Worm (Caenorhabditis elegans) whole organism, midembryonic: ENCODE data around the gene T11F9.10.
A peak's percentile ranks its signal among the peaks of the same experiment; 100 is the strongest.

Experiments
- T22C8.4 ChIP-seq: fragments of 200-800 bp; sonication (Bioruptor generic); IDR thresholded peaks from 2 replicates; pipeline ENCODE4 v1.3.6; 2022; ENCODE audit warnings: missing genetic modification characterization, missing compliant biosample characterization
- cog-1 ChIP-seq: sonication (generic microtip); optimal IDR thresholded peaks from 2 replicates; lab custom pipeline; 2016; ENCODE audit warnings: missing genetic modification characterization, missing compliant biosample characterization
- flt-1 ChIP-seq: fragments of 200-800 bp; sonication (Bioruptor generic); IDR thresholded peaks from 2 replicates; pipeline ENCODE4 v1.3.6; 2022; ENCODE audit warnings: missing genetic modification characterization, missing compliant biosample characterization
- klf-2 ChIP-seq: fragments of 200-800 bp; sonication (Bioruptor generic); conservative IDR thresholded peaks from 2 replicates; pipeline ENCODE4 v1.3.6; 2022; ENCODE audit warnings: missing genetic modification reagents, missing genetic modification characterization, missing compliant biosample characterization
- med-1 ChIP-seq: sonication (generic microtip); optimal IDR thresholded peaks from 2 replicates; lab custom pipeline; 2017; ENCODE audit warnings: missing genetic modification characterization, mild to moderate bottlenecking, missing compliant biosample characterization, antibody characterized with exemption, missing genetic modification reagents; ENCODE audit not compliant: insufficient read depth
- ref-1 ChIP-seq: fragments of 200-800 bp; sonication (Bioruptor generic); conservative IDR thresholded peaks from 2 replicates; pipeline ENCODE4 v1.3.6; 2022; ENCODE audit warnings: missing genetic modification reagents, missing genetic modification characterization, missing compliant biosample characterization
- tab-1 ChIP-seq: fragments of 200-800 bp; sonication (Bioruptor generic); IDR thresholded peaks from 2 replicates; pipeline ENCODE4 v1.3.6; 2022; ENCODE audit warnings: missing genetic modification characterization, missing compliant biosample characterization
- ztf-23 ChIP-seq: fragments of 200-800 bp; sonication (Bioruptor generic); IDR thresholded peaks from 2 replicates; pipeline ENCODE4 v1.3.6; 2022; ENCODE audit warnings: missing genetic modification reagents, missing genetic modification characterization, missing compliant biosample characterization
- ztf-29 ChIP-seq: fragments of 200-800 bp; sonication (Bioruptor generic); IDR thresholded peaks from 2 replicates; pipeline ENCODE4 v1.3.6; 2022; ENCODE audit warnings: missing genetic modification reagents, missing genetic modification characterization, missing compliant biosample characterization

Gene T11F9.10

ce11 chrV:11520215-11520614 is 33.4 kb downstream of the T11F9.10 start, which contains the start of the genes C55A6.11 and C55A6.7:
Gene C55A6.11 (plus strand): TSS chrV:11520515.
Gene C55A6.7 (minus strand): TSS chrV:11520530.
- TF ChIP-seq ztf-23 (GFP tag; lab: Robert Waterston, UW) (no peak), ref-1 (GFP tag; lab: Robert Waterston, UW) (no peak), tab-1 (GFP tag; lab: Robert Waterston, UW) (no peak), ztf-29 (GFP tag; lab: Robert Waterston, UW) (no peak), med-1 (GFP tag; lab: Kevin White, UChicago) (no peak), klf-2 (no peak), flt-1 (GFP tag; lab: Robert Waterston, UW) (no peak), cog-1 (tag; lab: Kevin White, UChicago) (no peak), T22C8.4 (GFP tag; lab: Robert Waterston, UW) (no peak)

DNA sequence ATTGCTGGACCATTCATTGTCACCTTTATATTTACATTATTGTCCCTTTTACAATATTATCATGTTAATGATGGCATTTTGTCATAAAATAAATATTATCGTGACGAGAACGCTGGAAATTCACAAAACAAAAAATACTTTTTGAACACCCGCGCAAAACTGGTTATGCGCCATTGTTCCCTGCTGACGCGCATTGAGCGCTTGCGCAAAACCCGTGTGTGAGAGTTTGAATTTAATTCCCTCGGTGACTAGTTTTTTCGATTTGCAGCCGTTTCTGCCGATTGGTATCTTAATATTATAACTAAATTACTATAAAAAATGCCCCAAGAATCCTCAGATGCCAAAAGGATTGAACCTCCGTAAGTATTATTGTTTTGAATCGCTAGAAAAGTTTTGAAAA is 34.7 kb downstream of the T11F9.10 start, which contains the start of gene pafo-1:
Gene pafo-1, plus strand, starts transcription at position 256 of the 400 bp plus-strand sequence.
- peak; percentile 27 for TF ChIP-seq med-1 (GFP tag; lab: Kevin White, UChicago)
- TF ChIP-seq ref-1 (GFP tag; lab: Robert Waterston, UW) = no peak
- no peak for TF ChIP-seq ztf-29 (GFP tag; lab: Robert Waterston, UW)
- peak; percentile 78 for TF ChIP-seq ztf-23 (GFP tag; lab: Robert Waterston, UW)
- peak; percentile 30; the same call in 1 of the 2 replicates for TF ChIP-seq tab-1 (GFP tag; lab: Robert Waterston, UW)
- peak; percentile 67; the same call in 1 of the 2 replicates for TF ChIP-seq flt-1 (GFP tag; lab: Robert Waterston, UW)
- TF ChIP-seq klf-2 = no peak
- no peak; the same call in 1 of the 2 replicates for TF ChIP-seq T22C8.4 (GFP tag; lab: Robert Waterston, UW)
- peak; percentile 52 for TF ChIP-seq cog-1 (tag; lab: Kevin White, UChicago)

- TF ChIP-seq ztf-29 (GFP tag; lab: Robert Waterston, UW) (no peak), cog-1 (tag; lab: Kevin White, UChicago) (no peak), T22C8.4 (GFP tag; lab: Robert Waterston, UW) (no peak), ref-1 (GFP tag; lab: Robert Waterston, UW) (no peak), klf-2 (no peak), flt-1 (GFP tag; lab: Robert Waterston, UW) (no peak), ztf-23 (GFP tag; lab: Robert Waterston, UW) (no peak), med-1 (GFP tag; lab: Kevin White, UChicago) (no peak), tab-1 (GFP tag; lab: Robert Waterston, UW) (no peak)
These were observed 38.6 kb downstream of the T11F9.10 start for ce11 chrV:11525338-11525737.

DNA sequence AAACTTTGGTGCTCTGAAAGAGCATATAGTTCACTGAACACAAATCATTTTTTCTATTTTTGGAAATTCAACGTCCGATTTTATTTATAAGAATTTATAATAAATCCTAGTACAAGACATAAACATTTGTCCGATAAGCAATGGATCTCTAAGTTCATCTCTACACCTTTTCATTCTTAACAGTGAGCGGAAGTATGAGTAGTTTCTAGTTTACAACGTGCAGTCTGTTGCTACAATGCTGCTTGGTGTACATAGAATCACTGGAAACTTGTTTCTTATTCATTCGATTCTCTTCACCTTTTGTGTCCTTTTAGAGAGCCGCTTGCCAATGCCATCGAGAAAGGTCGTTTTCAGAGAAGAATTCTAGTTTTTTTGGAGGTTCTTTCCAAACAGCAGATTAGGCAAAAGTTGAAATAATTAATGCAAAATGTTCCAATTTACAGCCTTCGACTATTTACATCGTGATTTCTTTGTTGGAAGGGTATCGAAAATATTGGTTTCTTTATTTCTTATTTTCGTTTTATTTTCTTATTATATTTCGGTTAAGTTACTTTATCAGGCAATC is 40.2 kb downstream of the T11F9.10 start:
- TF ChIP-seq flt-1 (GFP tag; lab: Robert Waterston, UW) (no peak), ztf-23 (GFP tag; lab: Robert Waterston, UW) (no peak), T22C8.4 (GFP tag; lab: Robert Waterston, UW) (no peak), ref-1 (GFP tag; lab: Robert Waterston, UW) (no peak), klf-2 (no peak), med-1 (GFP tag; lab: Kevin White, UChicago) (no peak), tab-1 (GFP tag; lab: Robert Waterston, UW) (no peak), cog-1 (tag; lab: Kevin White, UChicago) (no peak), ztf-29 (GFP tag; lab: Robert Waterston, UW) (no peak)

ce11 chrV:11527531-11527930 is 40.8 kb downstream of the T11F9.10 start, which contains the start of gene ccch-1:
Gene ccch-1 (plus strand): TSS chrV:11527831.
- TF ChIP-seq tab-1 (GFP tag; lab: Robert Waterston, UW) (no peak), klf-2 (no peak), med-1 (GFP tag; lab: Kevin White, UChicago) (no peak), cog-1 (tag; lab: Kevin White, UChicago) (no peak), T22C8.4 (GFP tag; lab: Robert Waterston, UW) (no peak), flt-1 (GFP tag; lab: Robert Waterston, UW) (no peak), ref-1 (GFP tag; lab: Robert Waterston, UW) (no peak), ztf-29 (GFP tag; lab: Robert Waterston, UW) (no peak), ztf-23 (GFP tag; lab: Robert Waterston, UW) (no peak)

ce11 chrV:11528633-11529327 is 42.0 kb downstream of the T11F9.10 start:
- TF ChIP-seq ref-1 (GFP tag; lab: Robert Waterston, UW) = no peak
- TF ChIP-seq tab-1 (GFP tag; lab: Robert Waterston, UW) = no peak
- TF ChIP-seq med-1 (GFP tag; lab: Kevin White, UChicago) = no peak
- no peak for TF ChIP-seq flt-1 (GFP tag; lab: Robert Waterston, UW)
- TF ChIP-seq ztf-29 (GFP tag; lab: Robert Waterston, UW) = no peak
- no peak for TF ChIP-seq ztf-23 (GFP tag; lab: Robert Waterston, UW)
- no peak for TF ChIP-seq klf-2
- TF ChIP-seq T22C8.4 (GFP tag; lab: Robert Waterston, UW) = no peak
- no peak for TF ChIP-seq cog-1 (tag; lab: Kevin White, UChicago)

DNA sequence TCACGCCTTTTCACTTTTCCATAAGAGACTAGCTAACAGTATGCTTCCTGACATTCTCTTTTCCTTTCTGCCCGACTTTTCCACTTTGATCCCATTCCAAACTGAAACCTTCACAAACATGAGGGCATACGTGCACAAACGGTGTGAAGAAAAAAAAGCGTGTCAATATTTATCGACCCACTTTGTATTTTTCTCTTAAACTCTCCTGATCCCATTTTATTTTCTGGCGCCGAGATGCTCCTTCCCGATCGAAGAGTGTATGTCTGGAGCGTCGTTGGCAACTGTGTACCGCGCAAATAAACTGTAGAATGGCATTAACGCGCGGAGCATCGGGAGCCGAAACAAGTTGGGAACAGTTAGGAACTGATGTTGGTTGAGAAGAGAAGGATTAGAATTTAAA is 42.8 kb downstream of the T11F9.10 start:
- TF ChIP-seq klf-2 = no peak
- TF ChIP-seq med-1 (GFP tag; lab: Kevin White, UChicago) = no peak
- TF ChIP-seq T22C8.4 (GFP tag; lab: Robert Waterston, UW) = no peak
- TF ChIP-seq tab-1 (GFP tag; lab: Robert Waterston, UW) = no peak
- TF ChIP-seq ref-1 (GFP tag; lab: Robert Waterston, UW) = no peak
- no peak for TF ChIP-seq flt-1 (GFP tag; lab: Robert Waterston, UW)
- TF ChIP-seq ztf-23 (GFP tag; lab: Robert Waterston, UW) = no peak
- TF ChIP-seq cog-1 (tag; lab: Kevin White, UChicago) = no peak

ce11 chrV:11531100-11531499 is 44.3 kb downstream of the T11F9.10 start:
- TF ChIP-seq med-1 (GFP tag; lab: Kevin White, UChicago) = no peak
- TF ChIP-seq klf-2 = no peak
- TF ChIP-seq flt-1 (GFP tag; lab: Robert Waterston, UW) = no peak
- no peak for TF ChIP-seq T22C8.4 (GFP tag; lab: Robert Waterston, UW)
- TF ChIP-seq ref-1 (GFP tag; lab: Robert Waterston, UW) = no peak
